Worm (Caenorhabditis elegans): ENCODE measurements around the gene Y43F4B.10.

ce11 chrIII:13346785-13347184 is 32.9 kb downstream of the Y43F4B.10 start, which contains the start of gene mtm-6:
- TF ChIP-seq elt-3 (tag; optimal IDR thresholded peaks at IDR 0.05): no peak
- TF ChIP-seq unc-39 (tag; optimal IDR thresholded peaks at IDR 0.05): no peak
- TF ChIP-seq nhr-28 (tag; optimal IDR thresholded peaks at IDR 0.05): no peak

Measured in whole organism, mixed stage, embryonic.